Worm (Caenorhabditis elegans) whole organism, L2 larva: ENCODE results near the gene C34E10.9.

Experiments used
- C34F6.9 ChIP-seq: fragments of 150-350 bp; optimal IDR thresholded peaks from 2 replicates; lab custom pipeline; 2014; ENCODE audit warnings: missing biosample characterization, missing genetic modification characterization
- F13H6.1 ChIP-seq: sonication (generic microtip); optimal IDR thresholded peaks from 2 replicates; lab custom pipeline; 2016; ENCODE audit warnings: missing genetic modification characterization, missing compliant biosample characterization
- R02D3.7 ChIP-seq: fragments of 150-350 bp; optimal IDR thresholded peaks from 2 replicates; lab custom pipeline; 2014; ENCODE audit warnings: missing biosample characterization, missing genetic modification characterization
- Y55F3AM.14 ChIP-seq: fragments of 200-800 bp; sonication (Bioruptor generic); optimal IDR thresholded peaks from 2 replicates; lab custom pipeline; 2018; ENCODE audit warnings: mild to moderate bottlenecking, missing genetic modification characterization, missing compliant biosample characterization
- ZK546.5 ChIP-seq: sonication (generic microtip); optimal IDR thresholded peaks from 2 replicates; lab custom pipeline; 2017; ENCODE audit warnings: missing biosample characterization, missing genetic modification characterization
- alr-1 ChIP-seq: fragments of 150-350 bp; optimal IDR thresholded peaks from 2 replicates; lab custom pipeline; 2014; ENCODE audit warnings: missing biosample characterization, missing genetic modification characterization
- ama-1 ChIP-seq: fragments of 150-350 bp; optimal IDR thresholded peaks from 2 replicates; lab custom pipeline; 2018; ENCODE audit warnings: inconsistent platforms
- blmp-1 ChIP-seq: sonication (generic microtip); optimal IDR thresholded peaks from 2 replicates; lab custom pipeline; 2017; ENCODE audit warnings: missing genetic modification characterization, mild to moderate bottlenecking, missing compliant biosample characterization, antibody characterized with exemption, moderate library complexity; ENCODE audit not compliant: insufficient read depth
- ceh-16 ChIP-seq: fragments of 150-350 bp; optimal IDR thresholded peaks from 2 replicates; lab custom pipeline; 2014; ENCODE audit warnings: missing biosample characterization, missing genetic modification characterization
- ceh-82 ChIP-seq: fragments of 150-350 bp; optimal IDR thresholded peaks from 2 replicates; lab custom pipeline; 2014; ENCODE audit warnings: missing biosample characterization, missing genetic modification characterization
- crh-2 ChIP-seq: sonication (generic microtip); optimal IDR thresholded peaks from 2 replicates; lab custom pipeline; 2017; ENCODE audit warnings: missing biosample characterization, missing genetic modification characterization
- dmd-4 ChIP-seq: sonication (generic microtip); optimal IDR thresholded peaks from 2 replicates; lab custom pipeline; 2017; ENCODE audit warnings: missing biosample characterization, missing genetic modification characterization
- egl-27 ChIP-seq: sonication (generic microtip); optimal IDR thresholded peaks from 3 replicates; lab custom pipeline; 2017; ENCODE audit warnings: missing biosample characterization, missing genetic modification reagents, missing genetic modification characterization
- elt-1 ChIP-seq: fragments of 150-350 bp; optimal IDR thresholded peaks from 2 replicates; lab custom pipeline; 2014; ENCODE audit warnings: missing biosample characterization, missing genetic modification characterization
- elt-3 ChIP-seq: sonication (generic microtip); optimal IDR thresholded peaks from 2 replicates; lab custom pipeline; 2017; ENCODE audit warnings: missing biosample characterization, missing genetic modification characterization
- fos-1 ChIP-seq: fragments of 150-350 bp; optimal IDR thresholded peaks from 2 replicates; lab custom pipeline; 2014; ENCODE audit warnings: missing biosample characterization, missing genetic modification characterization
- gmeb-1 ChIP-seq: fragments of 150-350 bp; optimal IDR thresholded peaks from 2 replicates; lab custom pipeline; 2014; ENCODE audit warnings: missing biosample characterization, missing genetic modification characterization
- lin-11 ChIP-seq: fragments of 150-350 bp; sonication (generic microtip); optimal IDR thresholded peaks from 2 replicates; lab custom pipeline; 2014; ENCODE audit warnings: missing biosample characterization, missing genetic modification characterization, inconsistent platforms, mixed read lengths
- lin-13 ChIP-seq: fragments of 150-350 bp; optimal IDR thresholded peaks from 2 replicates; lab custom pipeline; 2014; ENCODE audit warnings: missing biosample characterization, missing genetic modification reagents, missing genetic modification characterization
- lsy-2 ChIP-seq, 2 experiments: fragments of 150-350 bp in 1 of 2; sonication (generic microtip) in 1 of 2; optimal IDR thresholded peaks; 2 replicates each; lab custom pipeline; 2014 to 2017; ENCODE audit warnings: missing biosample characterization in 2 of 2, missing genetic modification characterization in 2 of 2
- mab-5 ChIP-seq: fragments of 150-350 bp; optimal IDR thresholded peaks from 2 replicates; lab custom pipeline; 2014; ENCODE audit warnings: missing biosample characterization, missing genetic modification characterization
- mdl-1 ChIP-seq, 2 experiments: fragments of 150-350 bp in 1 of 2; sonication (generic microtip) in 1 of 2; optimal IDR thresholded peaks; 2 replicates each; lab custom pipeline; 2017; ENCODE audit warnings: missing biosample characterization in 2 of 2, missing genetic modification characterization in 2 of 2
- nhr-11 ChIP-seq: fragments of 150-350 bp; optimal IDR thresholded peaks from 2 replicates; lab custom pipeline; 2014; ENCODE audit warnings: missing biosample characterization, missing genetic modification characterization
- nhr-129 ChIP-seq: fragments of 150-350 bp; optimal IDR thresholded peaks from 2 replicates; lab custom pipeline; 2014; ENCODE audit warnings: missing biosample characterization, missing genetic modification characterization
- nhr-21 ChIP-seq: fragments of 150-350 bp; optimal IDR thresholded peaks from 2 replicates; lab custom pipeline; 2014; ENCODE audit warnings: missing biosample characterization, missing genetic modification characterization
- nhr-23 ChIP-seq: fragments of 150-350 bp; optimal IDR thresholded peaks from 2 replicates; lab custom pipeline; 2014; ENCODE audit warnings: missing biosample characterization, missing genetic modification reagents, missing genetic modification characterization
- nhr-237 ChIP-seq: fragments of 150-350 bp; optimal IDR thresholded peaks from 2 replicates; lab custom pipeline; 2014; ENCODE audit warnings: missing biosample characterization, missing genetic modification characterization
- nhr-25 ChIP-seq: fragments of 150-350 bp; sonication (generic microtip); optimal IDR thresholded peaks from 3 replicates; lab custom pipeline; 2014; ENCODE audit warnings: missing biosample characterization, missing genetic modification characterization
- nhr-6 ChIP-seq: fragments of 150-350 bp; optimal IDR thresholded peaks from 2 replicates; lab custom pipeline; 2014; ENCODE audit warnings: missing biosample characterization, missing genetic modification characterization
- nhr-77 ChIP-seq: fragments of 150-350 bp; optimal IDR thresholded peaks from 2 replicates; lab custom pipeline; 2014; ENCODE audit warnings: missing biosample characterization, missing genetic modification characterization
- sem-4 ChIP-seq: fragments of 150-350 bp; optimal IDR thresholded peaks from 2 replicates; lab custom pipeline; 2014; ENCODE audit warnings: missing biosample characterization, missing genetic modification reagents, missing genetic modification characterization
- sma-9 ChIP-seq, 2 experiments: fragments of 150-350 bp in 1 of 2; sonication (generic microtip) in 1 of 2; optimal IDR thresholded peaks; 2 replicates each; lab custom pipeline; 2014 to 2016; ENCODE audit warnings: missing genetic modification characterization in 2 of 2, mild to moderate bottlenecking in 1 of 2, missing biosample characterization in 1 of 2, missing compliant biosample characterization in 1 of 2, missing genetic modification reagents in 1 of 2, moderate library complexity in 1 of 2
- unc-39 ChIP-seq: fragments of 150-350 bp; optimal IDR thresholded peaks from 2 replicates; lab custom pipeline; 2014; ENCODE audit warnings: missing biosample characterization, missing genetic modification characterization
- unc-55 ChIP-seq: fragments of 150-350 bp; sonication (generic microtip); optimal IDR thresholded peaks from 3 replicates; lab custom pipeline; 2014; ENCODE audit warnings: missing biosample characterization, missing genetic modification reagents, missing genetic modification characterization
- unc-62 ChIP-seq: fragments of 150-350 bp; optimal IDR thresholded peaks from 2 replicates; lab custom pipeline; 2014; ENCODE audit warnings: missing biosample characterization, missing genetic modification reagents, missing genetic modification characterization
- zag-1 ChIP-seq: fragments of 150-350 bp; optimal IDR thresholded peaks from 2 replicates; lab custom pipeline; 2014; ENCODE audit warnings: missing biosample characterization, missing genetic modification characterization
- ztf-1 ChIP-seq: fragments of 200-800 bp; sonication (Bioruptor generic); conservative IDR thresholded peaks from 2 replicates; pipeline ENCODE4 v1.3.6; 2022; ENCODE audit warnings: missing genetic modification characterization, missing compliant biosample characterization
- ztf-11 ChIP-seq: sonication (generic microtip); optimal IDR thresholded peaks from 2 replicates; lab custom pipeline; 2017; ENCODE audit warnings: missing biosample characterization, missing genetic modification characterization
- ztf-4 ChIP-seq: fragments of 150-350 bp; optimal IDR thresholded peaks from 2 replicates; lab custom pipeline; 2014; ENCODE audit warnings: missing biosample characterization, missing genetic modification characterization

The C34E10.9 gene

ce11 chrIII:5244539-5244938 lies 18.7 kb downstream of the C34E10.9 start, which contains the start of gene cnd-1:
TSS of gene cnd-1 (minus strand) at chrIII:5244639.
- TF ChIP-seq unc-39 (tag; lab: Kevin White, UChicago) (no peak), ztf-11 (tag; lab: Kevin White, UChicago) (no peak), nhr-21 (tag; lab: Kevin White, UChicago) (no peak), ZK546.5 (tag; lab: Kevin White, UChicago) (no peak), nhr-129 (no peak), nhr-237 (tag; lab: Kevin White, UChicago) (no peak)
- TF ChIP-seq, all 48 proteins: peak for 0

- TF ChIP-seq mab-5: no peak
- no peak for TF ChIP-seq elt-3 (tag; lab: Kevin White, UChicago)
- TF ChIP-seq crh-2 (tag; lab: Kevin White, UChicago): no peak
Measured at ce11 chrIII:5241854-5242253, 21.3 kb downstream of the C34E10.9 start.

- TF ChIP-seq fos-1 (tag; lab: Kevin White, UChicago) (peak; percentile 13), gmeb-1 (tag; lab: Kevin White, UChicago) (no peak)
Measured at ce11 chrIII:5236104-5236503, 27.1 kb downstream of the C34E10.9 start, which contains the start of gene prx-10. TSS of gene prx-10 (plus strand) at chrIII:5236404.

ce11 chrIII:5234312-5234711 lies 28.9 kb downstream of the C34E10.9 start, which contains the start of gene mrps-26:
TSS of gene mrps-26 (plus strand) at chrIII:5234612.
- TF ChIP-seq ceh-16 (no peak), ceh-82 (no peak), lin-11 (no peak), C34F6.9 (tag; lab: Kevin White, UChicago) (no peak), elt-3 (tag; lab: Kevin White, UChicago) (no peak), sem-4 (no peak), nhr-77 (tag; lab: Kevin White, UChicago) (no peak), blmp-1 (tag; lab: Kevin White, UChicago) (no peak), egl-27 (tag; lab: Kevin White, UChicago) (no peak), lsy-2 (tag; optimal IDR thresholded peaks at IDR 0.05; lab: Kevin White, UChicago) (no peak), unc-39 (tag; lab: Kevin White, UChicago) (no peak)

ce11 chrIII:5233140-5233539 lies 30.1 kb downstream of the C34E10.9 start:
- TF ChIP-seq ztf-4 (no peak), nhr-129 (no peak), elt-3 (tag; lab: Kevin White, UChicago) (no peak), nhr-25 (tag; lab: Kevin White, UChicago) (no peak), lsy-2 (tag; optimal IDR thresholded peaks at IDR 0.05; lab: Kevin White, UChicago) (no peak), nhr-23 (tag; lab: Kevin White, UChicago) (no peak), unc-39 (tag; lab: Kevin White, UChicago) (no peak), ceh-16 (no peak), lin-13 (no peak), ceh-82 (no peak), mab-5 (no peak), nhr-237 (tag; lab: Kevin White, UChicago) (no peak), sma-9 (GFP tag; optimal IDR thresholded peaks at IDR 0.05; lab: Kevin White, UChicago) (no peak), sma-9 (tag; optimal IDR thresholded peaks at IDR 0.05; lab: Kevin White, UChicago) (no peak), nhr-6 (tag; lab: Kevin White, UChicago) (no peak), zag-1 (tag; lab: Kevin White, UChicago) (no peak), ztf-1 (GFP tag; lab: Robert Waterston, UW) (no peak), elt-1 (tag; lab: Kevin White, UChicago) (no peak), unc-62 (GFP tag; lab: Kevin White, UChicago) (no peak), gmeb-1 (tag; lab: Kevin White, UChicago) (no peak), ztf-11 (tag; lab: Kevin White, UChicago) (no peak)
- TF ChIP-seq, all 48 proteins: peak for 0

ce11 chrIII:5230415-5230814 lies 32.8 kb downstream of the C34E10.9 start, which contains the start of gene prmt-5:
TSS of gene prmt-5 (plus strand) at chrIII:5230555.
- TF ChIP-seq nhr-11 (tag; lab: Kevin White, UChicago): no peak
- no peak for TF ChIP-seq nhr-237 (tag; lab: Kevin White, UChicago)
- no peak for TF ChIP-seq lin-11
- no peak for TF ChIP-seq nhr-77 (tag; lab: Kevin White, UChicago)
- no peak for TF ChIP-seq mab-5
- TF ChIP-seq lsy-2 (tag; optimal IDR thresholded peaks at IDR 0.05; lab: Kevin White, UChicago): no peak
- TF ChIP-seq ztf-4: peak; percentile 53
- no peak for TF ChIP-seq dmd-4
- TF ChIP-seq egl-27 (tag; lab: Kevin White, UChicago): no peak
- no peak for TF ChIP-seq sem-4
- no peak for TF ChIP-seq ztf-11 (tag; lab: Kevin White, UChicago)
- no peak for TF ChIP-seq unc-39 (tag; lab: Kevin White, UChicago)
- no peak for TF ChIP-seq ceh-16
- TF ChIP-seq zag-1 (tag; lab: Kevin White, UChicago): no peak
- peak; percentile 24 for TF ChIP-seq Y55F3AM.14 (GFP tag; lab: Kevin White, UChicago)
- TF ChIP-seq elt-3 (tag; lab: Kevin White, UChicago): no peak
- no peak for TF ChIP-seq blmp-1 (tag; lab: Kevin White, UChicago)
- TF ChIP-seq nhr-6 (tag; lab: Kevin White, UChicago): no peak
- TF ChIP-seq unc-55 (GFP tag; lab: Kevin White, UChicago): no peak
- TF ChIP-seq alr-1 (tag; lab: Kevin White, UChicago): no peak
- TF ChIP-seq elt-1 (tag; lab: Kevin White, UChicago): no peak
- TF ChIP-seq mdl-1 (tag; optimal IDR thresholded peaks at IDR 0.05; lab: Kevin White, UChicago): no peak
- TF ChIP-seq fos-1 (tag; lab: Kevin White, UChicago): no peak
- TF ChIP-seq nhr-129: peak; percentile 41
- peak; percentile 65 for TF ChIP-seq ama-1 (lab: Kevin White, UChicago)
- TF ChIP-seq R02D3.7 (tag; lab: Kevin White, UChicago): no peak
- TF ChIP-seq ceh-82: no peak
- peak; percentile 8 for TF ChIP-seq F13H6.1
- no peak for TF ChIP-seq nhr-23 (tag; lab: Kevin White, UChicago)
